Fruit fly (Drosophila melanogaster) whole organism, embryonic: Measurements from ENCODE around the gene Pp2A-29B.

Source experiments
- CG10267 ChIP-seq: fragments of 200-800 bp; sonication (Bioruptor generic); optimal IDR thresholded peaks from 2 replicates; lab custom pipeline; 2018; ENCODE audit warnings: missing biosample characterization, mild to moderate bottlenecking, missing genetic modification characterization, moderate library complexity
- CG10274 ChIP-seq: fragments of 200-800 bp; sonication (Bioruptor generic); optimal IDR thresholded peaks from 3 replicates; lab custom pipeline; 2017; ENCODE audit warnings: missing biosample characterization, mild to moderate bottlenecking, missing genetic modification characterization
- CG10959 ChIP-seq: fragments of 200-800 bp; sonication (Bioruptor generic); IDR thresholded peaks from 2 replicates; pipeline ENCODE4 v1.3.6; 2022; ENCODE audit warnings: missing biosample characterization, missing genetic modification characterization
- CG11504 ChIP-seq: fragments of 200-800 bp; sonication (Bioruptor generic); optimal IDR thresholded peaks from 3 replicates; lab custom pipeline; 2019; ENCODE audit warnings: missing biosample characterization, mild to moderate bottlenecking, missing genetic modification characterization, moderate library complexity
- CG13775 ChIP-seq: fragments of 200-800 bp; sonication (Bioruptor generic); optimal IDR thresholded peaks from 3 replicates; lab custom pipeline; 2017; ENCODE audit warnings: missing biosample characterization, mild to moderate bottlenecking, missing genetic modification characterization
- CG14860 ChIP-seq: fragments of 200-800 bp; sonication (Bioruptor generic); IDR thresholded peaks from 3 replicates; pipeline ENCODE4 v1.3.6; 2022; ENCODE audit warnings: missing biosample characterization, missing genetic modification characterization; ENCODE audit not compliant: partially characterized antibody
- CG1529 ChIP-seq: fragments of 200-800 bp; sonication (Bioruptor generic); optimal IDR thresholded peaks from 3 replicates; lab custom pipeline; 2018; ENCODE audit warnings: missing biosample characterization, missing genetic modification characterization
- CG17328 ChIP-seq: fragments of 200-800 bp; sonication (Bioruptor generic); IDR thresholded peaks from 2 replicates; pipeline ENCODE4 v1.3.6; 2022; ENCODE audit warnings: missing biosample characterization, missing genetic modification characterization
- CG17361 ChIP-seq: fragments of 200-800 bp; sonication (Bioruptor generic); IDR thresholded peaks from 3 replicates; pipeline ENCODE4 v1.3.6; 2022; ENCODE audit warnings: missing biosample characterization, missing genetic modification characterization
- CG2199 ChIP-seq: fragments of 200-800 bp; sonication (Bioruptor generic); IDR thresholded peaks from 3 replicates; pipeline ENCODE4 v1.3.6; 2022; ENCODE audit warnings: missing biosample characterization, missing genetic modification characterization
- CG34422 ChIP-seq: fragments of 200-800 bp; sonication (Bioruptor generic); IDR thresholded peaks from 3 replicates; pipeline ENCODE4 v1.3.6; 2022; ENCODE audit warnings: missing biosample characterization, missing genetic modification characterization
- CG3726 ChIP-seq: fragments of 200-800 bp; sonication (Bioruptor generic); IDR thresholded peaks from 3 replicates; pipeline ENCODE4, ENCODE4 v1.3.6; 2022; ENCODE audit warnings: missing biosample characterization, missing genetic modification characterization
- CG4328 ChIP-seq: fragments of 200-800 bp; sonication (Bioruptor generic); optimal IDR thresholded peaks from 3 replicates; lab custom pipeline; 2017; ENCODE audit warnings: missing biosample characterization, missing genetic modification reagents, missing genetic modification characterization
- CG6175 ChIP-seq: fragments of 200-800 bp; sonication (Bioruptor generic); IDR thresholded peaks from 3 replicates; pipeline ENCODE4 v1.3.6; 2022; ENCODE audit warnings: missing biosample characterization, missing genetic modification characterization
- CG9437 ChIP-seq: fragments of 200-800 bp; sonication (Bioruptor generic); optimal IDR thresholded peaks from 2 replicates; lab custom pipeline; 2018; ENCODE audit warnings: missing biosample characterization, mild to moderate bottlenecking, missing genetic modification characterization
- CG9876 ChIP-seq: fragments of 200-800 bp; sonication (Bioruptor generic); optimal IDR thresholded peaks from 2 replicates; lab custom pipeline; 2016; ENCODE audit warnings: missing biosample characterization, missing genetic modification characterization
- CG9932 ChIP-seq: fragments of 200-800 bp; sonication (Bioruptor generic); IDR thresholded peaks from 2 replicates; pipeline ENCODE4 v1.3.6; 2022; ENCODE audit warnings: missing biosample characterization, missing genetic modification characterization
- Dbx ChIP-seq: fragments of 200-800 bp; sonication (Bioruptor generic); IDR thresholded peaks from 3 replicates; pipeline ENCODE4 v1.3.6; 2022; ENCODE audit warnings: missing biosample characterization, missing genetic modification characterization
- Dfd ChIP-seq, 2 experiments: fragments of >200 bp; optimal IDR thresholded peaks; 2 replicates each; lab custom pipeline; 2017; ENCODE audit warnings: missing biosample characterization in 2 of 2, missing genetic modification characterization in 2 of 2
- Dll ChIP-seq: fragments of 200-800 bp; sonication (Bioruptor generic); IDR thresholded peaks from 4 replicates; pipeline ENCODE4 v1.3.6; 2022; ENCODE audit warnings: missing biosample characterization, missing genetic modification characterization; ENCODE audit not compliant: partially characterized antibody
- Elba2 ChIP-seq: fragments of 200-800 bp; sonication (Bioruptor generic); optimal IDR thresholded peaks from 3 replicates; lab custom pipeline; 2016; ENCODE audit warnings: missing biosample characterization, missing genetic modification characterization
- Ets65A ChIP-seq: fragments of 200-800 bp; sonication (Bioruptor generic); peaks from one replicate; lab custom pipeline; 2016; ENCODE audit warnings: missing biosample characterization, missing genetic modification characterization
- HLH54F ChIP-seq: fragments of 200-800 bp; sonication (Bioruptor generic); optimal IDR thresholded peaks from 3 replicates; lab custom pipeline; 2016; ENCODE audit warnings: missing biosample characterization, missing genetic modification characterization
- Hsf ChIP-seq: fragments of 200-800 bp; sonication (Bioruptor generic); optimal IDR thresholded peaks from 3 replicates; lab custom pipeline; 2016; ENCODE audit warnings: missing biosample characterization, missing genetic modification characterization
- Lhr ChIP-seq: fragments of 200-800 bp; sonication (Bioruptor generic); optimal IDR thresholded peaks from 3 replicates; lab custom pipeline; 2017; ENCODE audit warnings: mild to moderate bottlenecking, missing biosample characterization, missing genetic modification reagents, missing genetic modification characterization
- Med ChIP-seq: fragments of 200-800 bp; sonication (Bioruptor generic); peaks from one replicate; lab custom pipeline; 2016; ENCODE audit warnings: missing biosample characterization, missing genetic modification characterization, mild to moderate bottlenecking, inconsistent platforms, moderate library complexity
- Meics ChIP-seq: fragments of 200-800 bp; sonication (Bioruptor generic); optimal IDR thresholded peaks from 2 replicates; lab custom pipeline; 2017; ENCODE audit warnings: missing biosample characterization, mild to moderate bottlenecking, missing genetic modification characterization
- Mes4 ChIP-seq: fragments of 200-800 bp; sonication (Bioruptor generic); optimal IDR thresholded peaks from 2 replicates; lab custom pipeline; 2016; ENCODE audit warnings: missing biosample characterization, missing genetic modification characterization
- NC2α ChIP-seq: fragments of 200-800 bp; sonication (Bioruptor generic); optimal IDR thresholded peaks from 2 replicates; lab custom pipeline; 2016; ENCODE audit warnings: missing biosample characterization, missing genetic modification characterization
- NfI ChIP-seq: fragments of 200-800 bp; sonication (Bioruptor generic); optimal IDR thresholded peaks from 3 replicates; lab custom pipeline; 2018; ENCODE audit warnings: missing biosample characterization, mild to moderate bottlenecking, missing genetic modification characterization, moderate library complexity
- Pdp1 ChIP-seq, 2 experiments: fragments of 200-800 bp; sonication (Bioruptor generic); optimal IDR thresholded peaks; 3 replicates each; lab custom pipeline; 2016; ENCODE audit warnings: missing biosample characterization in 2 of 2, missing genetic modification characterization in 2 of 2, mild to moderate bottlenecking in 1 of 2, moderate library complexity in 1 of 2
- Ptx1 ChIP-seq: fragments of 200-800 bp; sonication (Bioruptor generic); IDR thresholded peaks from 2 replicates; pipeline ENCODE4 v1.3.6; 2022; ENCODE audit warnings: missing biosample characterization, missing genetic modification characterization
- Side ChIP-seq: fragments of 200-800 bp; sonication (Bioruptor generic); optimal IDR thresholded peaks from 2 replicates; lab custom pipeline; 2016; ENCODE audit warnings: missing biosample characterization, missing genetic modification characterization
- Sox102F ChIP-seq: fragments of 200-800 bp; sonication (Bioruptor generic); optimal IDR thresholded peaks from 2 replicates; lab custom pipeline; 2018; ENCODE audit warnings: missing biosample characterization, mild to moderate bottlenecking, missing genetic modification characterization, moderate library complexity
- Tbp ChIP-seq: fragments of >200 bp; optimal IDR thresholded peaks from 2 replicates; lab custom pipeline; 2018; ENCODE audit warnings: missing biosample characterization, missing genetic modification characterization
- ap ChIP-seq: fragments of 200-800 bp; sonication (Bioruptor generic); IDR thresholded peaks from 2 replicates; pipeline ENCODE4 v1.3.6; 2022; ENCODE audit warnings: missing biosample characterization, missing genetic modification characterization
- ato ChIP-seq: fragments of 200-800 bp; sonication (Bioruptor generic); IDR thresholded peaks from 2 replicates; pipeline ENCODE4 v1.3.6; 2022; ENCODE audit warnings: missing biosample characterization, missing genetic modification characterization; ENCODE audit not compliant: partially characterized antibody
- bsh ChIP-seq, 2 experiments: fragments of 200-800 bp; sonication (Bioruptor generic); optimal IDR thresholded peaks; 2 replicates each; lab custom pipeline; 2017 to 2018; ENCODE audit warnings: mild to moderate bottlenecking in 2 of 2, missing biosample characterization in 2 of 2, missing genetic modification characterization in 2 of 2, moderate library complexity in 1 of 2
- btn ChIP-seq: fragments of 200-800 bp; sonication (Bioruptor generic); optimal IDR thresholded peaks from 2 replicates; lab custom pipeline; 2016; ENCODE audit warnings: missing biosample characterization, missing genetic modification characterization
- fd3F ChIP-seq: fragments of 200-800 bp; sonication (Bioruptor generic); optimal IDR thresholded peaks from 2 replicates; lab custom pipeline; 2018; ENCODE audit warnings: missing biosample characterization, mild to moderate bottlenecking, missing genetic modification characterization, moderate library complexity
- hb ChIP-seq: fragments of 200-800 bp; sonication (Bioruptor generic); IDR thresholded peaks from 3 replicates; pipeline ENCODE4 v1.3.6; 2022; ENCODE audit warnings: missing biosample characterization, missing genetic modification characterization; ENCODE audit not compliant: partially characterized antibody
- jigr1 ChIP-seq: fragments of 200-800 bp; sonication (Bioruptor generic); IDR thresholded peaks from 3 replicates; pipeline ENCODE4 v1.3.6; 2022; ENCODE audit warnings: missing biosample characterization, missing genetic modification characterization
- knrl ChIP-seq: fragments of 200-800 bp; sonication (Bioruptor generic); IDR thresholded peaks from 3 replicates; pipeline ENCODE4 v1.3.6; 2022; ENCODE audit warnings: missing biosample characterization, missing genetic modification characterization; ENCODE audit not compliant: partially characterized antibody
- row ChIP-seq: fragments of 200-800 bp; sonication (Bioruptor generic); IDR thresholded peaks from 3 replicates; pipeline ENCODE4 v1.3.6; 2022; ENCODE audit warnings: missing biosample characterization, missing genetic modification characterization
- unpg ChIP-seq: fragments of 200-800 bp; sonication (Bioruptor generic); optimal IDR thresholded peaks from 3 replicates; lab custom pipeline; 2018; ENCODE audit warnings: missing biosample characterization, mild to moderate bottlenecking, missing genetic modification characterization, moderate library complexity
- wdn ChIP-seq: fragments of 200-800 bp; sonication (Bioruptor generic); IDR thresholded peaks from 2 replicates; pipeline ENCODE4 v1.3.6; 2022; ENCODE audit warnings: missing biosample characterization, missing genetic modification characterization
- wek ChIP-seq: fragments of 200-800 bp; sonication (Bioruptor generic); optimal IDR thresholded peaks from 3 replicates; lab custom pipeline; 2018; ENCODE audit warnings: missing biosample characterization, mild to moderate bottlenecking, missing genetic modification characterization, moderate library complexity
- zen ChIP-seq: fragments of 200-800 bp; sonication (Bioruptor generic); optimal IDR thresholded peaks from 3 replicates; lab custom pipeline; 2018; ENCODE audit warnings: missing biosample characterization, mild to moderate bottlenecking, missing genetic modification characterization, moderate library complexity

Gene Pp2A-29B

DNA sequence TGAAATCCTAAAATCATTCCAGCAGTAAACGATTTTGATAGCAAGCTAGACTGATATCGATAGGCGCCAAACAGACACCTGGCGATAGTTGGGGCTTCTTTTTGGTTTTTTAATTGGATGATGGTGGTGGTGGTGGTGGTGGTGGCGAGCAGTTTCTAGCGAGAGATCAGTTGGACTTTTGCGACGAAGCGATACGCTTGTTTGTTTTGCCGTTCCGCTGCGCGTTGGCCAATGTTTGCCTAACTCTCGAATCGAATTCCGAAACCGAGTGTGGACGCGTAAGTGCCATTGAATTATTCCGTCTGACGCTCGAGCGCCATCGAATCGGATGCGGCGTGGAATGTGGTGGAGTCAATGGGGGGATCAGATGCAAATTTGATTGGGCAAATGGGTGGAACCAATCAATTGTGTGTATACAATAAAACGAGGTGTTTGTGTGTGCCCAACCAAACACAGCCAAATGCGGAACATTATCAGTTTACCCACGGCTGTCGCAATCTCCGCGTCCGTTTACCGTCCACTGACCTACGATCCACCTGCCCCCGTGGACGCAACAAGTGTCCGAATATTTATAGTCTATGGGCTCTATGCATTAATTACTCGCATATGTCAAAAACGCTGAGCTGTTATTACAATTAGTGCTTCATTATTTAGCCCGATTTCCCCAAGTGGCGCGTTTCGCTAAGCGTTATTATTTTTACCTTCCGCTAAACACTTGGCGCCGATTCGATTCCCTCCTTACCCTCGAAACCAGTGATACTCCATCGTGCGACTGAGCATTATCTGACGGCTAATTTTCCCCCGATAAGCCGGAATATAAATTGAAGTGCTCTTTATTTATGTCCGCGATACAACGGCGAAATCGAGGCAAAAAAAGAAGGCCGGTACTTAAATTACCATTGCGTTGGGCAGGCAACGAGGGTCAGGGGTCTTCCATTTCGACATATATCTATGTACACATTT, 4.8 kb downstream of the Pp2A-29B start, which contains the start of gene CG17292 (continued):
- TF ChIP-seq btn (GFP tag; lab: Kevin White, UChicago): no peak
- peak; percentile 50 for TF ChIP-seq CG17328 (GFP tag; lab: Robert Waterston, UW)
- TF ChIP-seq hb (GFP tag; lab: Robert Waterston, UW): peak; percentile 84
- no peak for TF ChIP-seq CG9876
- TF ChIP-seq CG1529 (GFP tag; lab: Kevin White, UChicago): no peak
- peak; percentile 19 for TF ChIP-seq NC2α
- TF ChIP-seq jigr1 (GFP tag; lab: Robert Waterston, UW): no peak; the same call in 2 of the 3 replicates
- no peak for TF ChIP-seq CG9437 (GFP tag; lab: Kevin White, UChicago)
- TF ChIP-seq ato (GFP tag; lab: Robert Waterston, UW): peak; percentile 84
- TF ChIP-seq CG9932: peak; percentile 73
- TF ChIP-seq Meics (GFP tag; lab: Kevin White, UChicago): peak; percentile 67
- TF ChIP-seq NfI: peak; percentile 27
- TF ChIP-seq Hsf: no peak
- TF ChIP-seq CG10267 (tag; lab: Kevin White, UChicago): peak; percentile 16
- TF ChIP-seq fd3F (GFP tag; lab: Kevin White, UChicago): peak; percentile 6
- peak; percentile 80 for TF ChIP-seq CG14860
- TF ChIP-seq CG10959 (GFP tag; lab: Robert Waterston, UW): no peak
- TF ChIP-seq CG6175 (GFP tag; lab: Robert Waterston, UW): peak; percentile 58; the same call in 2 of the 3 replicates
- TF ChIP-seq Tbp: no peak
- TF ChIP-seq CG10274 (GFP tag; lab: Kevin White, UChicago): peak; percentile 13
- TF ChIP-seq wdn: peak; percentile 27; the same call in 1 of the 2 replicates
- TF ChIP-seq CG11504 (tag; lab: Kevin White, UChicago): peak; percentile 25
- peak; percentile 60 for TF ChIP-seq row (GFP tag; lab: Robert Waterston, UW)
- TF ChIP-seq Side (GFP tag; lab: Kevin White, UChicago): peak; percentile 43
- TF ChIP-seq Mes4 (GFP tag; lab: Kevin White, UChicago): peak; percentile 27
- TF ChIP-seq Dfd (GFP tag; optimal IDR thresholded peaks at IDR 0.05; lab: Kevin White, UChicago): no peak
- peak; percentile 88 for TF ChIP-seq Dll (GFP tag; lab: Robert Waterston, UW)
- no peak for TF ChIP-seq Lhr
- peak; percentile 82; the same call in 2 of the 3 replicates for TF ChIP-seq Dbx (GFP tag; lab: Robert Waterston, UW)
- no peak for TF ChIP-seq HLH54F (GFP tag; lab: Kevin White, UChicago)
- TF ChIP-seq CG3726 (GFP tag; lab: Robert Waterston, UW): no peak
- no peak for TF ChIP-seq CG2199
- TF ChIP-seq CG34422 (GFP tag; lab: Robert Waterston, UW): peak; percentile 77; the same call in 1 of the 3 replicates
- peak; percentile 49 for TF ChIP-seq CG13775
- peak; percentile 95 for TF ChIP-seq Med (GFP tag; lab: Kevin White, UChicago)
- TF ChIP-seq wek (GFP tag; lab: Kevin White, UChicago): peak; percentile 64
- TF ChIP-seq Ptx1 (GFP tag; lab: Robert Waterston, UW): no peak
- peak; percentile 38 for TF ChIP-seq unpg (GFP tag; lab: Kevin White, UChicago)
- 0 out of 2 replicates have a peak, but pooled peaks have one; percentile 39 for TF ChIP-seq ap
- no peak for TF ChIP-seq zen (tag; lab: Kevin White, UChicago)
- peak; percentile 91 for TF ChIP-seq knrl (GFP tag; lab: Robert Waterston, UW)
- peak in 1 of 2 experiments; percentile 56 for TF ChIP-seq Pdp1 (GFP tag; optimal IDR thresholded peaks at IDR 0.05; lab: Kevin White, UChicago)
- no peak for TF ChIP-seq CG17361
- peak in 1 of 2 experiments; percentile 23 for TF ChIP-seq bsh (GFP tag; optimal IDR thresholded peaks at IDR 0.05; lab: Kevin White, UChicago)
- TF ChIP-seq Ets65A (GFP tag; lab: Kevin White, UChicago): no peak
- TF ChIP-seq Sox102F (GFP tag; lab: Kevin White, UChicago): peak; percentile 34
- peak; percentile 9 for TF ChIP-seq CG4328 (GFP tag; lab: Kevin White, UChicago)
- no peak for TF ChIP-seq Elba2 (GFP tag; lab: Kevin White, UChicago)
